Worm (Caenorhabditis elegans) whole organism, early embryonic: ENCODE measurements around the gene T15H9.4.

Source experiments
- B0310.2 ChIP-seq: sonication (generic microtip); optimal IDR thresholded peaks from 2 replicates; lab custom pipeline; 2016; ENCODE audit warnings: mild to moderate bottlenecking, missing genetic modification characterization, missing compliant biosample characterization
- F13C5.2 ChIP-seq: sonication (generic microtip); optimal IDR thresholded peaks from 2 replicates; lab custom pipeline; 2017; ENCODE audit warnings: mild to moderate bottlenecking, missing genetic modification characterization, inconsistent platforms, missing compliant biosample characterization
- aly-1 ChIP-seq: sonication (generic microtip); optimal IDR thresholded peaks from 2 replicates; lab custom pipeline; 2016; ENCODE audit warnings: missing genetic modification characterization, missing compliant biosample characterization
- ama-1 ChIP-seq: fragments of 150-350 bp; optimal IDR thresholded peaks from 2 replicates; lab custom pipeline; 2014
- ceh-13 ChIP-seq: fragments of 200-800 bp; sonication (Bioruptor generic); optimal IDR thresholded peaks from 2 replicates; lab custom pipeline; 2018; ENCODE audit warnings: mild to moderate bottlenecking, missing genetic modification characterization, missing compliant biosample characterization
- ceh-36 ChIP-seq: sonication (generic microtip); optimal IDR thresholded peaks from 2 replicates; lab custom pipeline; 2016; ENCODE audit warnings: missing genetic modification characterization, inconsistent platforms, missing compliant biosample characterization
- ets-7 ChIP-seq: sonication (generic microtip); optimal IDR thresholded peaks from 2 replicates; lab custom pipeline; 2016; ENCODE audit warnings: missing genotype, missing genetic modification characterization, missing compliant biosample characterization
- flt-1 ChIP-seq: fragments of 200-800 bp; sonication (Bioruptor generic); IDR thresholded peaks from 2 replicates; pipeline ENCODE4 v1.3.6; 2022; ENCODE audit warnings: missing genetic modification characterization, missing compliant biosample characterization
- hmg-4 ChIP-seq: fragments of 200-800 bp; sonication (Bioruptor generic); optimal IDR thresholded peaks from 2 replicates; lab custom pipeline; 2018; ENCODE audit warnings: mild to moderate bottlenecking, missing genetic modification characterization, missing compliant biosample characterization
- hnd-1 ChIP-seq: sonication (generic microtip); optimal IDR thresholded peaks from 2 replicates; lab custom pipeline; 2016; ENCODE audit warnings: missing genetic modification characterization, missing compliant biosample characterization
- pes-1 ChIP-seq: fragments of 200-800 bp; sonication (Bioruptor generic); IDR thresholded peaks from 2 replicates; pipeline ENCODE4 v1.3.6; 2022; ENCODE audit warnings: missing genetic modification reagents, missing genetic modification characterization, missing compliant biosample characterization
- sea-1 ChIP-seq: fragments of 200-800 bp; sonication (Bioruptor generic); conservative IDR thresholded peaks from 2 replicates; pipeline ENCODE4 v1.3.6; 2022; ENCODE audit warnings: missing genetic modification characterization, missing compliant biosample characterization
- tbx-37 ChIP-seq: fragments of 200-800 bp; sonication (Bioruptor generic); conservative IDR thresholded peaks from 2 replicates; pipeline ENCODE4 v1.3.6; 2022; ENCODE audit warnings: missing genetic modification reagents, missing genetic modification characterization, missing compliant biosample characterization
- tra-4 ChIP-seq: sonication (generic microtip); optimal IDR thresholded peaks from 2 replicates; lab custom pipeline; 2017; ENCODE audit warnings: missing genetic modification characterization, missing compliant biosample characterization

ce11 chrII:9609296-9609695 lies 2.4 kb upstream of the T15H9.4 start, which contains the start of gene pap-2:
- TF ChIP-seq tra-4 (tag; lab: Kevin White, UChicago), result no peak
- TF ChIP-seq flt-1 (GFP tag; lab: Robert Waterston, UW), result no peak
- no peak for TF ChIP-seq ama-1
- TF ChIP-seq sea-1 (GFP tag; lab: Robert Waterston, UW), result no peak
- TF ChIP-seq hnd-1 (tag; lab: Kevin White, UChicago), result no peak
- TF ChIP-seq ceh-36 (tag; lab: Kevin White, UChicago), result no peak
- no peak for TF ChIP-seq pes-1
- TF ChIP-seq ceh-13 (GFP tag; lab: Kevin White, UChicago), result no peak
- TF ChIP-seq aly-1 (tag; lab: Kevin White, UChicago), result no peak
- no peak for TF ChIP-seq B0310.2 (tag; lab: Kevin White, UChicago)
- TF ChIP-seq hmg-4 (GFP tag; lab: Kevin White, UChicago), result no peak
- no peak for TF ChIP-seq tbx-37 (GFP tag; lab: Robert Waterston, UW)
- TF ChIP-seq ets-7 (tag; lab: Kevin White, UChicago), result no peak
- TF ChIP-seq F13C5.2 (tag; lab: Kevin White, UChicago), result no peak
